Worm (Caenorhabditis elegans) whole organism, mixed stage, embryonic: ENCODE data around the gene nspe-5.
"Not testable (repeated sequence)": the region's sequence is repeated elsewhere in the genome, so short reads cannot be mapped to it uniquely, and the experiment has no call there.

Source experiments
- M03D4.4 ChIP-seq: sonication (generic microtip); optimal IDR thresholded peaks from 2 replicates; lab custom pipeline; 2017; ENCODE audit warnings: mild to moderate bottlenecking, missing genetic modification characterization, missing compliant biosample characterization
- bed-3 ChIP-seq: fragments of 200-800 bp; sonication (Bioruptor generic); optimal IDR thresholded peaks from 3 replicates; lab custom pipeline; 2018; ENCODE audit warnings: mild to moderate bottlenecking, missing genetic modification characterization, moderate library complexity, missing compliant biosample characterization
- blmp-1 ChIP-seq: fragments of 150-350 bp; optimal IDR thresholded peaks from 2 replicates; lab custom pipeline; 2014; ENCODE audit warnings: missing biosample characterization, missing genetic modification characterization
- ceh-39 ChIP-seq: fragments of 150-350 bp; optimal IDR thresholded peaks from 2 replicates; lab custom pipeline; 2014; ENCODE audit warnings: missing biosample characterization, missing genetic modification characterization
- ceh-83 ChIP-seq: fragments of 200-800 bp; sonication (Bioruptor generic); optimal IDR thresholded peaks from 2 replicates; lab custom pipeline; 2018; ENCODE audit warnings: mild to moderate bottlenecking, missing genetic modification characterization, missing compliant biosample characterization
- ces-1 ChIP-seq: fragments of 150-350 bp; optimal IDR thresholded peaks from 2 replicates; lab custom pipeline; 2014; ENCODE audit warnings: missing biosample characterization, missing genetic modification reagents, missing genetic modification characterization
- cnd-1 ChIP-seq: fragments of 200-800 bp; sonication (Bioruptor generic); optimal IDR thresholded peaks from 2 replicates; lab custom pipeline; 2018; ENCODE audit warnings: mild to moderate bottlenecking, missing genetic modification characterization, missing compliant biosample characterization
- drap-1 ChIP-seq: fragments of 200-800 bp; sonication (Bioruptor generic); optimal IDR thresholded peaks from 3 replicates; lab custom pipeline; 2018; ENCODE audit warnings: mild to moderate bottlenecking, missing genetic modification characterization, missing compliant biosample characterization
- elt-1 ChIP-seq: sonication (generic microtip); optimal IDR thresholded peaks from 2 replicates; lab custom pipeline; 2017; ENCODE audit warnings: missing genetic modification characterization, mild to moderate bottlenecking, missing compliant biosample characterization, antibody characterized with exemption, moderate library complexity, borderline replicate concordance; ENCODE audit not compliant: insufficient read depth
- flh-1 ChIP-seq: fragments of 200-800 bp; sonication (Bioruptor generic); optimal IDR thresholded peaks from 2 replicates; lab custom pipeline; 2018; ENCODE audit warnings: mild to moderate bottlenecking, missing genetic modification characterization, moderate library complexity, missing compliant biosample characterization
- hlh-1 ChIP-seq: fragments of 150-350 bp; optimal IDR thresholded peaks from 2 replicates; lab custom pipeline; 2014; ENCODE audit warnings: missing biosample characterization, missing genetic modification reagents, missing genetic modification characterization
- lin-13 ChIP-seq: fragments of 150-350 bp; optimal IDR thresholded peaks from 2 replicates; lab custom pipeline; 2014; ENCODE audit warnings: missing biosample characterization, missing genetic modification characterization
- lin-32 ChIP-seq: fragments of 200-800 bp; sonication (Bioruptor generic); optimal IDR thresholded peaks from 2 replicates; lab custom pipeline; 2018; ENCODE audit warnings: mild to moderate bottlenecking, missing genetic modification characterization, missing compliant biosample characterization
- lsy-2 ChIP-seq: fragments of 150-350 bp; optimal IDR thresholded peaks from 2 replicates; lab custom pipeline; 2014; ENCODE audit warnings: missing biosample characterization, missing genetic modification characterization
- mab-5 ChIP-seq: fragments of 150-350 bp; optimal IDR thresholded peaks from 2 replicates; lab custom pipeline; 2014; ENCODE audit warnings: missing biosample characterization, missing genetic modification characterization
- mep-1 ChIP-seq: fragments of 150-350 bp; optimal IDR thresholded peaks from 2 replicates; lab custom pipeline; 2017; ENCODE audit warnings: missing biosample characterization, missing genetic modification reagents, missing genetic modification characterization, inconsistent platforms
- mls-2 ChIP-seq: sonication (generic microtip); optimal IDR thresholded peaks from 2 replicates; lab custom pipeline; 2016; ENCODE audit warnings: mild to moderate bottlenecking, missing genetic modification characterization, moderate library complexity, missing compliant biosample characterization
- nhr-12 ChIP-seq: fragments of 150-350 bp; optimal IDR thresholded peaks from 2 replicates; lab custom pipeline; 2014; ENCODE audit warnings: missing biosample characterization, missing genetic modification characterization
- nhr-2 ChIP-seq: fragments of 150-350 bp; optimal IDR thresholded peaks from 2 replicates; lab custom pipeline; 2014; ENCODE audit warnings: missing biosample characterization, missing genetic modification characterization
- nhr-237 ChIP-seq: fragments of 150-350 bp; optimal IDR thresholded peaks from 2 replicates; lab custom pipeline; 2014; ENCODE audit warnings: missing biosample characterization, missing genetic modification characterization
- nhr-28 ChIP-seq: fragments of 150-350 bp; optimal IDR thresholded peaks from 2 replicates; lab custom pipeline; 2014; ENCODE audit warnings: missing biosample characterization, missing genetic modification characterization
- nhr-76 ChIP-seq: sonication (generic microtip); optimal IDR thresholded peaks from 2 replicates; lab custom pipeline; 2017; ENCODE audit warnings: missing biosample characterization, missing genetic modification characterization
- pha-4 ChIP-seq: fragments of 150-350 bp; optimal IDR thresholded peaks from 2 replicates; lab custom pipeline; 2018; ENCODE audit warnings: missing biosample characterization, missing genetic modification reagents, missing genetic modification characterization
- sem-2 ChIP-seq: fragments of 200-800 bp; sonication (Bioruptor generic); optimal IDR thresholded peaks from 2 replicates; lab custom pipeline; 2018; ENCODE audit warnings: mild to moderate bottlenecking, missing genetic modification characterization, missing compliant biosample characterization
- snpc-4 ChIP-seq: fragments of 150-350 bp; optimal IDR thresholded peaks from 2 replicates; lab custom pipeline; 2014; ENCODE audit warnings: missing biosample characterization, missing genetic modification characterization
- sptf-1 ChIP-seq: sonication (generic microtip); optimal IDR thresholded peaks from 2 replicates; lab custom pipeline; 2017; ENCODE audit warnings: mild to moderate bottlenecking, missing genetic modification characterization, moderate library complexity, missing compliant biosample characterization
- tbx-8 ChIP-seq: fragments of 200-800 bp; sonication (Bioruptor generic); optimal IDR thresholded peaks from 2 replicates; lab custom pipeline; 2018; ENCODE audit warnings: mild to moderate bottlenecking, missing genetic modification characterization, moderate library complexity, missing compliant biosample characterization
- unc-62 ChIP-seq: fragments of 150-350 bp; optimal IDR thresholded peaks from 2 replicates; lab custom pipeline; 2014; ENCODE audit warnings: missing biosample characterization, missing genetic modification reagents, missing genetic modification characterization
- zip-8 ChIP-seq: fragments of 150-350 bp; optimal IDR thresholded peaks from 2 replicates; lab custom pipeline; 2014; ENCODE audit warnings: missing biosample characterization, missing genetic modification characterization

nspe-5 gene

DNA sequence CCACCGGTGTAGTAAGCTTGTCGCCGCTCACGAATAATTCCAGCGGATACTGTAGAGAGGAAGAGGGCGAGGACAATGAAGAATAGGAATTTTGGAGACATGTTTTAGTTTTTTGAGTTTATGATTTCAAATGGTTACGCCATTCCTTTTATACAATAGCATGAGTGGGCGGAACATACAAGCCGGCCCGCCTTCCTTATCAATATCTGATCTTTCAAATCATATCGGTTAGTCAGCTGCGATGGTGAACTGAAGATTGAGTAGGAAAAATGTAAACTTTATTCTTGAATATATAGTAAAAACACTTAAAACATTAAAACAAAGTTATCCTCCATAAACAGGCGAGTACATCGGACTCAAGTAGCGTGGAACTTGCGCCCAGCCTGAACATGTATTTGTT, 7.9 kb upstream of the nspe-5 start, which contains the start of gene nspe-1:
nspe-1 (minus strand) TSS at position 101 of the 400 bp plus-strand sequence.
- no peak for TF ChIP-seq sem-2 (GFP tag; lab: Kevin White, UChicago)
- no peak for TF ChIP-seq bed-3
- no peak for TF ChIP-seq lin-13 (tag; lab: Kevin White, UChicago)
- no peak for TF ChIP-seq zip-8 (tag; lab: Kevin White, UChicago)
- TF ChIP-seq unc-62 (GFP tag; lab: Kevin White, UChicago): no peak
- TF ChIP-seq pha-4: no peak
- TF ChIP-seq blmp-1 (tag; lab: Kevin White, UChicago): no peak
- TF ChIP-seq ces-1: no peak
- no peak for TF ChIP-seq M03D4.4
- no peak for TF ChIP-seq nhr-28
- no peak for TF ChIP-seq hlh-1 (tag; lab: Kevin White, UChicago)
- TF ChIP-seq snpc-4 (tag; lab: Kevin White, UChicago): no peak
- no peak for TF ChIP-seq nhr-2

DNA sequence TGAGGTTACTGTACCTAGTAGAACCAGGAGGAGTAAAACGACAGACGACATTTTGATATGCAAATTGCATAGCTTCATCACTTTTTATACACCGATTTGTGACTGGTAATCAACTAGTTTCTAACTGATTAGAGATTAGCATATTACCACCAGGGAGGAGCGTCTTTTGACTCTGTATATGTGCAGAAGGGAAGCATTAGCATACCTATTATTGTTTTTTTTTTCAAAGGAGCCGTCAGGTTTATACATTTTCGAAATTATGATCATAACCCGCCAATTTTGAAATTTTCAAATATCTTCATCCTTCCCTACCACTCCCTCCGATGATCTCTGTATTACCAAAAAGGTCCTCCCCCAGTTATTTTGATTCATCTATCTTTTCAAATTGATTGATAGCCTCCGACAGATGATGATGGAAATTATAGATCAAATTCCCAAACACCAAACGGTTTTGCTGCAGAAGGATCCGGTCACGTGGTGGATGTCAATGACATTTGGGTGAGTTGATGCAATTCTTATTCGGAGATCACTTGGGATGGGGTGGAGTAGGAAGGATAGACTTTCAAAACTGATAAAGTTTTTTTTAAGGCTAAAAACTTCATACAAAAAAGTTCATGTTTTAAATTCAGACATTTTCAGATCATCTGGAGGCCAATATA, 6.6 kb upstream of the nspe-5 start, which contains the start of gene nspe-8:
nspe-8 (minus strand) TSS at position 51 of the 659 bp plus-strand sequence.
- TF ChIP-seq elt-1 (tag; lab: Kevin White, UChicago): no peak

DNA sequence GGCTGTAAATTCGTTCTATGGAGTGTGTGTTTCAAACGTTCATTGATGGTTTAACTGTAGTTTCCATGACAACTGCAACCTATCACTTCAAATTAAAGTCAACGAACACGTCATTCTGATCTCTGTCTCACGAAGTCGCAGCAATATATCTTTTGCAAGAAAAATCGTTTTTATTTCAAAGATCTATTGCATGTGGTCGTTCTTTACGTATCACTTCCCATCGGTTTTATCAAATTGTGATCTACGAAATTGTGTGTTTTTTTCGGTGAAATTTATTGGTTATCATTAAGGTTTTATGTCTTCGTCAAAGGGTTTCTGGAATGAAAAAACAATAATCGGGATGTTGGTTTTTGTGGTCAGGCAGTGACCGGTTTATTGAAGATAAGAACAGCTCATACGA, 5.8 kb upstream of the nspe-5 start:
- TF ChIP-seq ceh-39 (no peak), M03D4.4 (no peak), mls-2 (tag; lab: Kevin White, UChicago) (no peak), lsy-2 (tag; lab: Kevin White, UChicago) (no peak), snpc-4 (tag; lab: Kevin White, UChicago) (no peak)

ce11 chrII:12624433-12624832, 4.2 kb upstream of the nspe-5 start, which contains the start of gene Y38E10A.14:
TSS of gene Y38E10A.14 (minus strand) at chrII:12624533.
- not testable (repeated sequence) for TF ChIP-seq snpc-4 (tag; lab: Kevin White, UChicago); lin-32; M03D4.4

DNA sequence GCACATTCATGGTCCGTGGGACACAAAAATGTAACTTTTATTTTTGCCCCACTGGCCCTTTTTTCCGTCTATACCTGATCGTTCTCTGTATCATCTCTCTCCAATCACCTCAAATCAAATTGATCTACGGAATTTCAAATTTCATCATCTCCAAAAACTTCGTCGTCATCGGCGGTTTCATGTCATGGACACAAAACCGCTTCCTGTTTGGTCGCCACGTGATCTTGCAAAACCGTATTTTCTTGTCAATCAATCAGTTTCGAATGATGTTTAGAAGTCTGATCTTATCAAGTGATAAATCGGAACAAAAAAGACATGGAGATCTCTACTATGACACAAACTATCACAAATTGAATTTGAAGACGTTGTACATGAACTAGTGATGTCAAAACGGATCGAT, 3.0 kb upstream of the nspe-5 start:
- no peak for TF ChIP-seq mls-2 (tag; lab: Kevin White, UChicago)
- TF ChIP-seq lin-13 (tag; lab: Kevin White, UChicago): no peak
- no peak for TF ChIP-seq mab-5 (tag; lab: Kevin White, UChicago)
- no peak for TF ChIP-seq sptf-1 (tag; lab: Kevin White, UChicago)
- no peak for TF ChIP-seq nhr-237 (tag; lab: Kevin White, UChicago)
- TF ChIP-seq sem-2 (GFP tag; lab: Kevin White, UChicago): no peak
- TF ChIP-seq M03D4.4: no peak
- TF ChIP-seq nhr-76 (tag; lab: Kevin White, UChicago): no peak
- no peak for TF ChIP-seq tbx-8 (GFP tag; lab: Kevin White, UChicago)
- TF ChIP-seq lsy-2 (tag; lab: Kevin White, UChicago): no peak
- no peak for TF ChIP-seq lin-32
- no peak for TF ChIP-seq cnd-1 (tag; lab: Kevin White, UChicago)
- no peak for TF ChIP-seq ceh-83 (GFP tag; lab: Kevin White, UChicago)

DNA sequence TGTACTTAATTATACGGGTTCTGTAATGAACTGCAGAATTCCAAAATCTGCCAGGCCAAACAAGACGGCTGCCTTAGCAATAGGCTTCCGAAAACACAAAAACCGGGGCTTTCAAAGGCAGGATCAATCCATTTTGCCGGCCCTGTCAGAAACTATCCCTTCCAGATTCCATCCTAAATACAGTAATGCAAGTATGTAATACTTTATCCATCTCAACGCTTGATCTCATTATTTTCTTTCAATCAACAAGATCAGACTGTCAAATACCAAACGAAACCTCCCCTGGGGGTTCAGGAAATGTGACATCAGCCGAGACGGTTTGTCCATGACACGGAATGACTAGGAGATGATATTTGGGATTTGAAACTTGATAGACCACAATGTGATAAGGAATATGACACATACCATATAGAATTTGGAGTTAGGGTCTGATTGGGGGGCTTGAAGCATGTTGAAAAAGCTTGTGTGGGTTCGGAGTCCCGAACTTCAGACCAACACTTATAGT, 2.5 kb upstream of the nspe-5 start:
- no peak for TF ChIP-seq drap-1 (GFP tag; lab: Kevin White, UChicago)
- no peak for TF ChIP-seq nhr-28
- TF ChIP-seq elt-1 (tag; lab: Kevin White, UChicago): no peak
- no peak for TF ChIP-seq mls-2 (tag; lab: Kevin White, UChicago)
- TF ChIP-seq nhr-237 (tag; lab: Kevin White, UChicago): no peak
- no peak for TF ChIP-seq flh-1 (GFP tag; lab: Kevin White, UChicago)
- no peak for TF ChIP-seq nhr-12 (tag; lab: Kevin White, UChicago)
- no peak for TF ChIP-seq hlh-1 (tag; lab: Kevin White, UChicago)
- no peak for TF ChIP-seq mab-5 (tag; lab: Kevin White, UChicago)
- TF ChIP-seq mep-1 (tag; lab: Kevin White, UChicago): no peak
